Fruit fly (Drosophila melanogaster) Kc167 (cell line): ENCODE data around the gene Cyp4g1.

Experiments used
- Myc ChIP-seq: fragments of >200 bp; optimal IDR thresholded peaks from 2 replicates; lab custom pipeline; 2017; ENCODE audit warnings: missing external identifiers
- Sin3A ChIP-seq: fragments of >200 bp; optimal IDR thresholded peaks from 2 replicates; lab custom pipeline; 2018; ENCODE audit warnings: missing external identifiers
- h ChIP-seq: fragments of >200 bp; optimal IDR thresholded peaks from 3 replicates; lab custom pipeline; 2018; ENCODE audit warnings: missing external identifiers
- insv ChIP-seq: fragments of >200 bp; optimal IDR thresholded peaks from 3 replicates; lab custom pipeline; 2018; ENCODE audit warnings: missing external identifiers
- psq ChIP-seq: fragments of >200 bp; optimal IDR thresholded peaks from 2 replicates; lab custom pipeline; 2017; ENCODE audit warnings: missing external identifiers
- ttk ChIP-seq: sonication (Bioruptor generic); optimal IDR thresholded peaks from 2 replicates; lab custom pipeline; 2017; ENCODE audit warnings: missing external identifiers

The Cyp4g1 gene

DNA sequence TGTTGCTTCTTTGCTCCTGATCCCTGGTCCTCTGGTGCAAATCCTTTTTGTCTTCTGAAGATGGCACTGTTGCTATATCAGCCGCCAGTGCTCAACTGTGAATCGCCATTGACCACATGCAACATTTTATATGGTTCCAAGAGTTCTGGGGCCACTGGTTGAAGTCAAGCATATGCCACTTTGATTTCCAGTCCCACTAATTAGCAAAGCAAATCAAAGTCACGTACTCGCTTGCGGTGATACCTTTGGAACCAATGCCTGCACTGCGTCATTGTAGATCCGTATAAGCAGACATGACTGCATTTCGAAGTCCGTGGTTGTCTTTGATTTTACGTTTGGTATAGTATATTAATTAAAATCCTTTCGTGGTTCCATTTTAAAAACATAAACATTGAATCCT, at the start of gene Cyp4g1:
Gene Cyp4g1, minus strand, starts transcription at position 101 of the 400 bp plus-strand sequence.
- TF ChIP-seq insv = no peak
- no peak for TF ChIP-seq ttk
- TF ChIP-seq Sin3A (lab: Kevin White, UChicago) = no peak
- TF ChIP-seq h (lab: Kevin White, UChicago) = no peak
- TF ChIP-seq Myc (lab: Kevin White, UChicago) = no peak
- no peak for TF ChIP-seq psq

- TF ChIP-seq Myc (lab: Kevin White, UChicago) (no peak), h (lab: Kevin White, UChicago) (no peak), Sin3A (lab: Kevin White, UChicago) (no peak), ttk (no peak), psq (no peak)
Observed at dm6 chrX:518858-519257, 49.7 kb upstream of the Cyp4g1 start.

- TF ChIP-seq Myc (lab: Kevin White, UChicago) (no peak), insv (no peak), h (lab: Kevin White, UChicago) (no peak), Sin3A (lab: Kevin White, UChicago) (no peak), ttk (no peak), psq (no peak)
Observed at dm6 chrX:515676-516075, 46.5 kb upstream of the Cyp4g1 start.

- TF ChIP-seq Myc (lab: Kevin White, UChicago) = no peak
- no peak for TF ChIP-seq h (lab: Kevin White, UChicago)
- TF ChIP-seq insv = no peak
- no peak for TF ChIP-seq Sin3A (lab: Kevin White, UChicago)
- no peak for TF ChIP-seq ttk
- TF ChIP-seq psq = no peak
Observed at dm6 chrX:512527-512926, 43.4 kb upstream of the Cyp4g1 start.

DNA sequence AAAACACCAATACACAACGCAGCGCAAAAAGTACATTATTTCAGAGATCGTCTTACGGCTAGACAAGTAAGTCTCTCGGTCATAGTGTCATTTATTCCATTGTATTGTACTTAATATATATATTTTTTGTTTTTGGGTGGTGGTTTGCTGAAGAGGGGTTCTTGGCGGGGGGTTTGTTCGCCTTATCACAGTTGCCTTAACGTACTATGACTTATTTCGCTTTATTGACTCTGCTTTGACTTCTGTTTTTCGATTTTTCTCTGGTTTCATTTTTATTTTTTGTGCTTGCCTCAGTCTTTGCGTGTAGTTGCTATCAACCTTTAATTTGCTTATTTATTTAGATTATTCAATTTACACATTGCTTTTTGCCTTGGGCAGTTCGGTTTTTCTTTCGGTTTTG, 41.4 kb upstream of the Cyp4g1 start:
- TF ChIP-seq ttk = no peak
- no peak for TF ChIP-seq Sin3A (lab: Kevin White, UChicago)
- TF ChIP-seq psq = no peak
- TF ChIP-seq insv = no peak
- TF ChIP-seq Myc (lab: Kevin White, UChicago) = no peak
- TF ChIP-seq h (lab: Kevin White, UChicago) = no peak

DNA sequence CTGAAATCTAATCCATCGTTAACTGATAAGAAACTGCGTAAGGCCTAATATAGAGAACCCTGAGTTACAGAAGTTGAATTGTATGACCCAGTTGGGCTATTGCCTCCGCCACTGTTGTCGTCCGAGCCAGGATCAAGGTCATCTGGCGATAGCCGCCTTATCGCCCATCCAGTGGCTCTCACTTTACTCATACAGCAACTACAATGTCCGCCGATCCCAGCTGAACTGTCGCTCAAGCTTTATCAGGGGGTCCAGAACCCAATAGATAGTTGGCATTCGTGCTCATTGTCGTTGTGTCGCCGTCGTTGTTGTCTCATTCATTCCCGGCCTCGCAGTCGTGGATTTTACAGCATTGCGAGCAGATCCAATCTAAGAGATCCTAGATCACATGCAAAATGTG, 40.0 kb upstream of the Cyp4g1 start, which contains the start of gene arg:
Gene arg, plus strand, starts transcription at position 319 of the 400 bp plus-strand sequence.
- TF ChIP-seq h (lab: Kevin White, UChicago) = no peak
- no peak for TF ChIP-seq insv
- TF ChIP-seq Myc (lab: Kevin White, UChicago) = no peak
- TF ChIP-seq psq = no peak
- no peak for TF ChIP-seq ttk
- no peak for TF ChIP-seq Sin3A (lab: Kevin White, UChicago)

DNA sequence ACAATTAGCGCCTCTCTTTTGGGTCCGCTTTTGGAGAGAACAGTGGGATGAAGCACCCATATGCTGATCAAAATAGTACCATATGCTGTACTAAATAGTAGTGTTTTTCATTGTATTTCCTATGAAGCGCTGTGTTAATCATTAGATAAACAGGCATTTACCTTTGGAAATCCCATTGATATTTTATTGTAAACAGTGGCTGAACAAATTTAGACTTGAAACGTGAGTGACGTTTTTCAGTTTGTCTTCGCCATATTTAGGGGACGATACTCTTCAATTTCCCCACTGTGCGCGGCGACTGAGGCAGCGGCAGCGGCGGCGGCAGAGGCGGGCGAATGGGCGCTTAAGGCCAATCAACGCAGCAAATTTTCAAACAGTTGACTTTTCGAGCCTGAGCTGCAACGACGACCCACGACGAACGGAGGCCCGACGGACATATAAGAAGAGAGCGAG, 30.5 kb upstream of the Cyp4g1 start:
- TF ChIP-seq h (lab: Kevin White, UChicago) (no peak), insv (no peak), ttk (no peak), Myc (lab: Kevin White, UChicago) (no peak), Sin3A (lab: Kevin White, UChicago) (no peak), psq (no peak)

- no peak for TF ChIP-seq ttk
- no peak for TF ChIP-seq Sin3A (lab: Kevin White, UChicago)
- no peak for TF ChIP-seq psq
- no peak for TF ChIP-seq insv
- TF ChIP-seq h (lab: Kevin White, UChicago) = no peak
- TF ChIP-seq Myc (lab: Kevin White, UChicago) = no peak
Observed at dm6 chrX:498924-499588, 29.9 kb upstream of the Cyp4g1 start.

dm6 chrX:498434-498833, 29.3 kb upstream of the Cyp4g1 start:
- no peak for TF ChIP-seq Myc (lab: Kevin White, UChicago)
- no peak for TF ChIP-seq psq
- TF ChIP-seq insv = no peak
- no peak for TF ChIP-seq ttk
- no peak for TF ChIP-seq h (lab: Kevin White, UChicago)
- no peak for TF ChIP-seq Sin3A (lab: Kevin White, UChicago)

dm6 chrX:497425-497824, 28.3 kb upstream of the Cyp4g1 start:
- no peak for TF ChIP-seq Myc (lab: Kevin White, UChicago)
- no peak for TF ChIP-seq h (lab: Kevin White, UChicago)
- TF ChIP-seq Sin3A (lab: Kevin White, UChicago) = no peak
- TF ChIP-seq insv = no peak
- TF ChIP-seq psq = no peak
- no peak for TF ChIP-seq ttk

DNA sequence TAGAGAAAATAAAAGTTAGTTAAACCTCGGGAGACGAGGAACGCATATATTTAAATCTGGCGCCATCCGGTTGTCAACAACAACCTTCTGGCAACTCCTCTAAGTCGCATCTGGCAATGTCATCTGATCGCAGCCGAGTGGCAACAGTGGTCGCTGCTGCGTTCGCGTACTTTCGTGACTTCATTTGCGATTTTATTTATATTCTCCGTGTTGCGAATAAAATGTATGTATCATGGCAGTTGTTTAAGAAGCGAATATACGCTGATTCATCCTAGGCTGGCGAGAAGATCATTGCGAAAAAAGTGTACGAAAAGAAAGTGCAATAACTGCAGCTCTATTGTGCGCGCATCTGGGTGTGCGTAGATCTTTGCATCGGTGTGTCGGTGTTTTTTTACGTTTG, 27.2 kb upstream of the Cyp4g1 start, which contains the start of gene svr:
Gene svr, plus strand, starts transcription at position 121 of the 400 bp plus-strand sequence.
- TF ChIP-seq Myc (lab: Kevin White, UChicago) = no peak
- no peak for TF ChIP-seq psq
- TF ChIP-seq Sin3A (lab: Kevin White, UChicago) = no peak
- no peak for TF ChIP-seq insv
- no peak for TF ChIP-seq h (lab: Kevin White, UChicago)

- no peak for TF ChIP-seq Myc (lab: Kevin White, UChicago)
- no peak for TF ChIP-seq Sin3A (lab: Kevin White, UChicago)
- no peak for TF ChIP-seq psq
- no peak for TF ChIP-seq h (lab: Kevin White, UChicago)
- no peak for TF ChIP-seq insv
- TF ChIP-seq ttk = no peak
Observed at dm6 chrX:494607-495006, 25.5 kb upstream of the Cyp4g1 start, which contains the start of gene CG17778. TSS of gene CG17778 (plus strand) at chrX:494614.

DNA sequence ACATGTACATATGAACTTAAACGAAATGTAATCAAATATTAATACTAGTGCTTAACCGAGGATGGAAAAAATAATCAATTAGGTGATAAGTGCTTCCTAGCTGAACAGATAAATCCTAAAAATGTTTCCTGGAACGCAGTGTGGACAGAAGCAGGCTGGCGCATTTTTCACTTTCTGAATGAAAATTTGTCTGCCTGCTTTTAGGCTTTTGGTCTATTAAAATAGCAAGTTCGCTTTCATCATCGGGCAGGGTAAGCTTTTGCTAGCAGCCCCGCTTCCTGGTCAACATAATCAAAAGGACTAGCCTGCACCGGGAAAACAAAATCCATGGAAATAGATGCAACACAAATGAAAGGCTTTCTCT, 25.0 kb upstream of the Cyp4g1 start:
- TF ChIP-seq psq (no peak), Myc (lab: Kevin White, UChicago) (no peak), ttk (no peak), Sin3A (lab: Kevin White, UChicago) (no peak), h (lab: Kevin White, UChicago) (no peak), insv (no peak)
